Fruit fly (Drosophila melanogaster) whole organism, wandering third instar larva: ENCODE measurements around the gene CG7183.

Source experiments
- br ChIP-seq: fragments of 200-800 bp; sonication (Bioruptor generic); optimal IDR thresholded peaks from 2 replicates; lab custom pipeline; 2016; ENCODE audit warnings: missing biosample characterization, missing genetic modification characterization
- dsf ChIP-seq: sonication (Bioruptor generic); optimal IDR thresholded peaks from 2 replicates; lab custom pipeline; 2016; ENCODE audit warnings: missing biosample characterization, missing genetic modification characterization, borderline replicate concordance
- pan ChIP-seq: fragments of >200 bp; optimal IDR thresholded peaks from 2 replicates; lab custom pipeline; 2017
- usp ChIP-seq: fragments of >200 bp; optimal IDR thresholded peaks from 2 replicates; lab custom pipeline; 2017; ENCODE audit warnings: missing biosample characterization, missing genetic modification characterization

DNA sequence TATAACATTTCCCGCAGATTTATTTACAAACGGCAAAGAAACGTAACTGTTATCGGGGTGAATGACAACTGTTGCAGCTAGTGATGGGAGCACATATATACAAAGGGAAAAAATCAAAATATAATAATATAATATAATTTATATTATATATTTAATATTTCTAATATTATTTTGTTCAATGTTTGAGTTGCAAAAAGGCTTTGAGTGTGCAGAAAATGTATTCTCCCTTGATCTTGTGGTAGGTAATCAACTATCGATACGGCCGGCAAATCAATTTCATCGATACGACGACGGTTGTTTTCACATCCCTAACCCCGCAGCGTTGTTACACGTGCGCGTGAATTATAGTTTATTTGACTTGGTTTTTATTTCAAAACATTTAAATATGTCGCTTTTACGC is 2.9 kb upstream of the CG7183 start, which contains the start of the genes mTerf5 and Non3:
- TF ChIP-seq usp (GFP tag; lab: Kevin White, UChicago) (no peak), dsf (GFP tag; lab: Kevin White, UChicago) (peak; percentile 29), pan (lab: Kevin White, UChicago) (no peak), br (no peak)
